Fruit fly (Drosophila melanogaster): Measurements from ENCODE around the gene CG33290.

The CG33290 gene

dm6 chr3L:21568848-21569372 is 26.8 kb downstream of the CG33290 start, which contains the start of the genes CRIF and SMC5 (continued):
- no peak for TF ChIP-seq CG8281 (tag; optimal IDR thresholded peaks at IDR 0.05)
- no peak for TF ChIP-seq wdn (GFP tag; IDR thresholded peaks at IDR 0.05)
- no peak for TF ChIP-seq dmrt99B (tag; optimal IDR thresholded peaks at IDR 0.05)
- no peak for TF ChIP-seq bbx (GFP tag; IDR thresholded peaks at IDR 0.05; ENCODE audit: partially characterized antibody)
- no peak for TF ChIP-seq CG11085 (GFP tag; IDR thresholded peaks at IDR 0.05)
- TF ChIP-seq Dref (GFP tag; IDR thresholded peaks at IDR 0.05) = peak; percentile 63
- peak; percentile 64 for TF ChIP-seq maf-S (GFP tag; optimal IDR thresholded peaks at IDR 0.05)
- no peak for TF ChIP-seq Meics (GFP tag; optimal IDR thresholded peaks at IDR 0.05)
- TF ChIP-seq Ada2b (GFP tag; IDR thresholded peaks at IDR 0.05) = peak; percentile 44
- no peak for TF ChIP-seq CG6854 (GFP tag; optimal IDR thresholded peaks at IDR 0.05)
- peak; percentile 86 for TF ChIP-seq CG17361 (GFP tag; IDR thresholded peaks at IDR 0.05)
- no peak for TF ChIP-seq chinmo (GFP tag; IDR thresholded peaks at IDR 0.05; ENCODE audit: partially characterized antibody)
- no peak for TF ChIP-seq nom (GFP tag; optimal IDR thresholded peaks at IDR 0.05)
- peak; percentile 58 for TF ChIP-seq CG4820 (GFP tag; optimal IDR thresholded peaks at IDR 0.05)
- TF ChIP-seq pros (GFP tag; optimal IDR thresholded peaks at IDR 0.05) = no peak
- no peak for TF ChIP-seq CG6254 (GFP tag; optimal IDR thresholded peaks at IDR 0.05)
- no peak for TF ChIP-seq CG31388 (GFP tag; optimal IDR thresholded peaks at IDR 0.05)
- peak; percentile 56 for TF ChIP-seq Oli (tag; optimal IDR thresholded peaks at IDR 0.05)
- peak; percentile 46 for TF ChIP-seq Hmx (GFP tag; optimal IDR thresholded peaks at IDR 0.05)
- peak; percentile 54 for TF ChIP-seq fd3F (GFP tag; optimal IDR thresholded peaks at IDR 0.05)
- TF ChIP-seq az2 (GFP tag; optimal IDR thresholded peaks at IDR 0.05) = peak; percentile 67
- TF ChIP-seq kah (GFP tag; optimal IDR thresholded peaks at IDR 0.05) = no peak
- TF ChIP-seq CG8765 (GFP tag; IDR thresholded peaks at IDR 0.05) = no peak
- no peak for TF ChIP-seq lbe (GFP tag; optimal IDR thresholded peaks at IDR 0.05)
- no peak for TF ChIP-seq luna (GFP tag; optimal IDR thresholded peaks at IDR 0.05)
- peak; percentile 22 for TF ChIP-seq caup (GFP tag; optimal IDR thresholded peaks at IDR 0.05; ENCODE audit: severe bottlenecking)
- no peak for TF ChIP-seq CG11093 (GFP tag; IDR thresholded peaks at IDR 0.05)
- no peak for TF ChIP-seq oc (tag; optimal IDR thresholded peaks at IDR 0.05)
- no peak for TF ChIP-seq NfI (GFP tag; optimal IDR thresholded peaks at IDR 0.05)
- TF ChIP-seq CG5180 (GFP tag; optimal IDR thresholded peaks at IDR 0.05) = no peak
- TF ChIP-seq salm (tag; optimal IDR thresholded peaks at IDR 0.05) = no peak
- no peak for TF ChIP-seq yki (optimal IDR thresholded peaks at IDR 0.05)

dm6 chr3L:21573831-21574230 is 31.7 kb downstream of the CG33290 start, which contains the start of gene EMC10:
Gene EMC10, plus strand, starts transcription at chr3L:21574131.
- TF ChIP-seq CG14014 (GFP tag; IDR thresholded peaks at IDR 0.05) = no peak
- no peak for TF ChIP-seq stwl (tag; optimal IDR thresholded peaks at IDR 0.05)

DNA sequence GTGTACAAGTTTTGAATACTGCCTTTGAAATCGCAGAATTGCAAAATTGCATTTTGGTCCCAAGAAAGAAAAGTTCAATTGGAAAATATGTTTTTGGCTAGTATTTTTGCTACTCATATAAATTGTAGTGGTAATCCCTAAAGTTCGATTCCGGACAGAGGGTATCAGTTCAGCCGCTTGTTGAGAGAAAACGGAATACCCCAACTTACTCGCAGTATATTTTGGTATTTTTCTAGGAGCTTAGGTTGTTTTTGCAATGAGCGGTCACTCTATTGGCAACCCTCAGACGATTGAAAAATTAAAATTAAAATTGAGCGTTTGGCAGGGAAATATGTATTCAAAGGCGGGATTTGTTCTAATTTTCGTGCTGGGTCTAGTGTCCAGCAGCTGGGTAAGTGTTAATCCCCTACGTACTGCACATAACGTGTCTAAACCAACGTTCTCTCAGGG is 32.2 kb downstream of the CG33290 start:
- peak; percentile 22 for TF ChIP-seq D19A (tag; optimal IDR thresholded peaks at IDR 0.05)
- TF ChIP-seq pzg (GFP tag; optimal IDR thresholded peaks at IDR 0.05) = peak; percentile 49
- TF ChIP-seq sisA (GFP tag; IDR thresholded peaks at IDR 0.05) = no peak
- peak; percentile 2 for TF ChIP-seq phol (tag; optimal IDR thresholded peaks at IDR 0.05)
- peak; percentile 53 for TF ChIP-seq CG30020 (tag; optimal IDR thresholded peaks at IDR 0.05)
- peak; percentile 45 for TF ChIP-seq HmgD (GFP tag; optimal IDR thresholded peaks at IDR 0.05)
- peak; percentile 91 for TF ChIP-seq Sry-β (GFP tag; optimal IDR thresholded peaks at IDR 0.05)
- TF ChIP-seq Dll (GFP tag; IDR thresholded peaks at IDR 0.05; ENCODE audit: partially characterized antibody) = peak; percentile 19; the same call in 1 of the 4 replicates
- TF ChIP-seq row (GFP tag; IDR thresholded peaks at IDR 0.05) = peak; percentile 83
- peak; percentile 13 for TF ChIP-seq trem (tag; optimal IDR thresholded peaks at IDR 0.05)
- no peak for TF ChIP-seq CG11504 (tag; optimal IDR thresholded peaks at IDR 0.05)
- TF ChIP-seq YL-1 (GFP tag; optimal IDR thresholded peaks at IDR 0.05) = peak; percentile 43
- peak; percentile 26 for TF ChIP-seq CG1603 (tag; optimal IDR thresholded peaks at IDR 0.05)
- TF ChIP-seq HmgZ (tag; optimal IDR thresholded peaks at IDR 0.05) = peak; percentile 18
- TF ChIP-seq dpn (GFP tag; optimal IDR thresholded peaks at IDR 0.05) = peak in 1 of 2 experiments; percentile 21

Data from whole organism, embryonic.